Fruit fly (Drosophila melanogaster) S2 (cell line): ENCODE measurements around the gene jim.

Source experiments
- CG8478 ChIP-seq: fragments of >200 bp; optimal IDR thresholded peaks from 2 replicates; lab custom pipeline; 2018
- CTCF ChIP-seq, 2 experiments: fragments of >200 bp; optimal IDR thresholded peaks; 2 replicates each; lab custom pipeline; 2018

dm6 chr3L:22839726-22840228 is 4.8 kb upstream of the jim start:
- TF ChIP-seq CTCF (optimal IDR thresholded peaks at IDR 0.05; lab: Kevin White, UChicago) (no peak), CG8478 (no peak)
